Worm (Caenorhabditis elegans) whole organism, young adult: ENCODE measurements around the gene bris-1.
A peak's percentile ranks its signal among the peaks of the same experiment; 100 is the strongest.
"Not testable (repeated sequence)": the region's sequence is repeated elsewhere in the genome, so short reads cannot be mapped to it uniquely, and the experiment has no call there.

Source experiments
- B0019.2 ChIP-seq: fragments of 200-800 bp; sonication (Bioruptor generic); conservative IDR thresholded peaks from 2 replicates; pipeline ENCODE4 v1.3.6; 2022; ENCODE audit warnings: missing genetic modification reagents, missing genetic modification characterization, missing compliant biosample characterization
- C06A6.2 ChIP-seq: fragments of 200-800 bp; sonication (Bioruptor generic); conservative IDR thresholded peaks from 2 replicates; pipeline ENCODE4 v1.3.6; 2022; ENCODE audit warnings: missing genetic modification characterization, missing compliant biosample characterization
- F22D6.2 ChIP-seq: sonication (generic microtip); optimal IDR thresholded peaks from 2 replicates; lab custom pipeline; 2016; ENCODE audit warnings: mild to moderate bottlenecking, missing genetic modification characterization, missing compliant biosample characterization
- F39B2.1 ChIP-seq: fragments of 200-800 bp; sonication (Bioruptor generic); IDR thresholded peaks from 2 replicates; pipeline ENCODE4 v1.3.6; 2022; ENCODE audit warnings: missing genetic modification reagents, missing genetic modification characterization, missing compliant biosample characterization
- F57A8.1 ChIP-seq: fragments of 200-800 bp; sonication (Bioruptor generic); optimal IDR thresholded peaks from 2 replicates; lab custom pipeline; 2018; ENCODE audit warnings: mild to moderate bottlenecking, missing genetic modification characterization, moderate library complexity, missing compliant biosample characterization
- F57C9.4 ChIP-seq: sonication (generic microtip); optimal IDR thresholded peaks from 2 replicates; lab custom pipeline; 2017; ENCODE audit warnings: mild to moderate bottlenecking, missing genetic modification characterization, missing compliant biosample characterization
- Y53F4B.3 ChIP-seq: fragments of 200-800 bp; sonication (Bioruptor generic); IDR thresholded peaks from 2 replicates; pipeline ENCODE4 v1.3.6; 2022; ENCODE audit warnings: missing genetic modification reagents, missing genetic modification characterization, missing compliant biosample characterization
- Y53G8AR.9 ChIP-seq: fragments of 200-800 bp; sonication (Bioruptor generic); conservative IDR thresholded peaks from 2 replicates; pipeline ENCODE4 v1.3.6; 2022; ENCODE audit warnings: missing genetic modification reagents, missing genetic modification characterization, missing compliant biosample characterization
- Y79H2A.3 ChIP-seq: fragments of 200-800 bp; sonication (Bioruptor generic); conservative IDR thresholded peaks from 2 replicates; pipeline ENCODE4 v1.3.6; 2022; ENCODE audit warnings: missing genetic modification reagents, missing genetic modification characterization, missing compliant biosample characterization
- bed-2 ChIP-seq: fragments of 200-800 bp; sonication (Bioruptor generic); IDR thresholded peaks from 2 replicates; pipeline ENCODE4 v1.3.6; 2022; ENCODE audit warnings: missing genetic modification reagents, missing genetic modification characterization, missing compliant biosample characterization
- ceh-100 ChIP-seq: fragments of 200-800 bp; sonication (Bioruptor generic); IDR thresholded peaks from 2 replicates; pipeline ENCODE4 v1.3.6; 2022; ENCODE audit warnings: missing genetic modification reagents, missing genetic modification characterization, missing compliant biosample characterization
- hlh-12 ChIP-seq: sonication (generic microtip); optimal IDR thresholded peaks from 2 replicates; lab custom pipeline; 2016; ENCODE audit warnings: missing genetic modification characterization, missing compliant biosample characterization
- hlh-26 ChIP-seq: fragments of 200-800 bp; sonication (Bioruptor generic); conservative IDR thresholded peaks from 2 replicates; pipeline ENCODE4 v1.3.6; 2022; ENCODE audit warnings: missing genetic modification reagents, missing genetic modification characterization, missing compliant biosample characterization
- hmg-1.2 ChIP-seq: fragments of 200-800 bp; sonication (Bioruptor generic); IDR thresholded peaks from 2 replicates; pipeline ENCODE4 v1.3.6; 2022; ENCODE audit warnings: missing genetic modification reagents, missing genetic modification characterization, missing compliant biosample characterization
- let-607 ChIP-seq, 2 experiments: fragments of 200-800 bp in 1 of 2; sonication (Bioruptor generic) in 1 of 2; sonication (generic microtip) in 1 of 2; optimal IDR thresholded peaks; 2 replicates each; lab custom pipeline; 2016 to 2018; ENCODE audit warnings: mild to moderate bottlenecking in 2 of 2, missing compliant biosample characterization in 2 of 2, missing genetic modification characterization in 2 of 2, moderate library complexity in 2 of 2, missing genotype in 1 of 2
- madf-3 ChIP-seq: fragments of 200-800 bp; sonication (Bioruptor generic); IDR thresholded peaks from 2 replicates; pipeline ENCODE4 v1.3.6; 2022; ENCODE audit warnings: missing genetic modification reagents, missing genetic modification characterization, missing compliant biosample characterization
- mxl-1 ChIP-seq: sonication (generic microtip); optimal IDR thresholded peaks from 2 replicates; lab custom pipeline; 2016; ENCODE audit warnings: missing genetic modification characterization, missing compliant biosample characterization
- nfya-1 ChIP-seq: sonication (generic microtip); optimal IDR thresholded peaks from 2 replicates; lab custom pipeline; 2017; ENCODE audit warnings: antibody characterized with exemption, missing compliant biosample characterization, missing genetic modification characterization, borderline replicate concordance; ENCODE audit not compliant: insufficient read depth
- nhr-120 ChIP-seq: fragments of 200-800 bp; sonication (Bioruptor generic); IDR thresholded peaks from 2 replicates; pipeline ENCODE4 v1.3.6; 2022; ENCODE audit warnings: missing genetic modification characterization, missing compliant biosample characterization
- nhr-179 ChIP-seq: sonication (generic microtip); optimal IDR thresholded peaks from 2 replicates; lab custom pipeline; 2016; ENCODE audit warnings: mild to moderate bottlenecking, missing genetic modification characterization, missing compliant biosample characterization
- pbrm-1 ChIP-seq: fragments of 200-800 bp; sonication (Bioruptor generic); IDR thresholded peaks from 2 replicates; pipeline ENCODE4 v1.3.6; 2022; ENCODE audit warnings: missing genetic modification reagents, missing genetic modification characterization, missing compliant biosample characterization
- repo-1 ChIP-seq: sonication (generic microtip); optimal IDR thresholded peaks from 2 replicates; lab custom pipeline; 2017; ENCODE audit warnings: mild to moderate bottlenecking, missing genetic modification characterization, missing compliant biosample characterization
- rpc-1 ChIP-seq, 2 experiments: fragments of 150-350 bp in 1 of 2; sonication (generic microtip) in 1 of 2; optimal IDR thresholded peaks; 2 replicates each; lab custom pipeline; 2014 to 2018; ENCODE audit warnings: missing biosample characterization in 1 of 2, missing genetic modification characterization in 1 of 2, missing genetic modification reagents in 1 of 2, missing genotype in 1 of 2
- sdz-38 ChIP-seq: sonication (generic microtip); optimal IDR thresholded peaks from 2 replicates; lab custom pipeline; 2016; ENCODE audit warnings: missing genotype, missing genetic modification characterization, missing compliant biosample characterization
- snpc-1.3 ChIP-seq: sonication (generic microtip); optimal IDR thresholded peaks from 2 replicates; lab custom pipeline; 2017; ENCODE audit warnings: missing genetic modification characterization, mild to moderate bottlenecking, missing compliant biosample characterization, antibody characterized with exemption, moderate library complexity, missing genotype, missing genetic modification reagents; ENCODE audit not compliant: insufficient read depth
- snpc-4 ChIP-seq, 5 experiments: fragments of 150-350 bp in 1 of 5; sonication (generic microtip) in 4 of 5; optimal IDR thresholded peaks; 2 replicates each; lab custom pipeline; 2014 to 2018; ENCODE audit warnings: missing genetic modification characterization in 5 of 5, missing biosample characterization in 3 of 5, antibody characterized with exemption in 2 of 5, mild to moderate bottlenecking in 2 of 5, missing compliant biosample characterization in 2 of 5, missing genotype in 2 of 5, moderate library complexity in 2 of 5, missing genetic modification reagents in 1 of 5
- sptf-2 ChIP-seq: fragments of 200-800 bp; sonication (Bioruptor generic); optimal IDR thresholded peaks from 2 replicates; lab custom pipeline; 2018; ENCODE audit warnings: mild to moderate bottlenecking, missing genetic modification characterization, missing compliant biosample characterization
- tlf-1 ChIP-seq: fragments of 200-800 bp; sonication (Bioruptor generic); optimal IDR thresholded peaks from 2 replicates; lab custom pipeline; 2018; ENCODE audit warnings: mild to moderate bottlenecking, missing genetic modification characterization, missing compliant biosample characterization
- unc-130 ChIP-seq: sonication (generic microtip); optimal IDR thresholded peaks from 2 replicates; lab custom pipeline; 2016; ENCODE audit warnings: missing genetic modification reagents, missing genetic modification characterization, missing compliant biosample characterization
- unc-62 ChIP-seq: fragments of 150-350 bp; optimal IDR thresholded peaks from 2 replicates; lab custom pipeline; 2014; ENCODE audit warnings: missing biosample characterization, missing genetic modification reagents, missing genetic modification characterization
- ztf-3 ChIP-seq: fragments of 200-800 bp; sonication (Bioruptor generic); optimal IDR thresholded peaks from 2 replicates; lab custom pipeline; 2018; ENCODE audit warnings: mild to moderate bottlenecking, missing genetic modification characterization, missing compliant biosample characterization

bris-1 gene

ce11 chrIV:3794437-3794836 lies 24.7 kb downstream of the bris-1 start, which contains the start of gene K09B3.1:
Gene K09B3.1, plus strand, starts transcription at chrIV:3794737.
- no peak for TF ChIP-seq let-607 (tag; optimal IDR thresholded peaks at IDR 0.05; lab: Kevin White, UChicago)
- no peak for TF ChIP-seq F22D6.2 (tag; lab: Kevin White, UChicago)
- TF ChIP-seq pbrm-1 (GFP tag; lab: Robert Waterston, UW), result no peak
- TF ChIP-seq repo-1, result no peak
- no peak for TF ChIP-seq mxl-1
- no peak for TF ChIP-seq F39B2.1
- no peak for TF ChIP-seq madf-3
- TF ChIP-seq, all 124 proteins: peak for 0

- TF ChIP-seq unc-62 (GFP tag; lab: Kevin White, UChicago) (no peak), unc-130 (GFP tag; lab: Kevin White, UChicago) (no peak), repo-1 (no peak), F57A8.1 (GFP tag; lab: Kevin White, UChicago) (no peak)
Measured at ce11 chrIV:3783910-3784309, 35.2 kb downstream of the bris-1 start, which contains the start of gene glct-6. Gene glct-6, plus strand, starts transcription at chrIV:3784210.

ce11 chrIV:3781539-3781938 lies 37.6 kb downstream of the bris-1 start:
- no peak for TF ChIP-seq F39B2.1
- TF ChIP-seq F57C9.4, result no peak
- no peak for TF ChIP-seq bed-2 (GFP tag; lab: Robert Waterston, UW)
- no peak for TF ChIP-seq tlf-1 (GFP tag; lab: Kevin White, UChicago)
- TF ChIP-seq sdz-38 (tag; lab: Kevin White, UChicago), result no peak
- TF ChIP-seq Y79H2A.3 (GFP tag; lab: Robert Waterston, UW), result no peak
- no peak for TF ChIP-seq sptf-2 (GFP tag; lab: Kevin White, UChicago)

ce11 chrIV:3774160-3774559 lies 45.0 kb downstream of the bris-1 start:
- TF ChIP-seq hlh-12 (tag; lab: Kevin White, UChicago) (no peak), nhr-120 (GFP tag; lab: Robert Waterston, UW) (no peak), Y53F4B.3 (no peak), B0019.2 (no peak), C06A6.2 (GFP tag; lab: Robert Waterston, UW) (no peak), nhr-179 (tag; lab: Kevin White, UChicago) (no peak), nfya-1 (tag; lab: Kevin White, UChicago) (no peak), rpc-1 (optimal IDR thresholded peaks at IDR 0.05; lab: Kevin White, UChicago) (no peak), rpc-1 (tag; optimal IDR thresholded peaks at IDR 0.05; lab: Kevin White, UChicago) (no peak), ztf-3 (GFP tag; lab: Kevin White, UChicago) (no peak), madf-3 (no peak), snpc-1.3 (tag; lab: Kevin White, UChicago) (no peak), ceh-100 (GFP tag; lab: Robert Waterston, UW) (no peak), hlh-26 (GFP tag; lab: Robert Waterston, UW) (no peak), Y53G8AR.9 (GFP tag; lab: Robert Waterston, UW) (no peak)

- 0 out of 2 replicates have a peak, but pooled peaks have one; percentile 16 for TF ChIP-seq madf-3
- not testable (repeated sequence) for TF ChIP-seq snpc-4 (GFP tag; optimal IDR thresholded peaks at IDR 0.05; lab: Kevin White, UChicago)
- peak in 2 of 4 experiments; percentile 71 to 86 for TF ChIP-seq snpc-4 (tag; optimal IDR thresholded peaks at IDR 0.05; lab: Kevin White, UChicago)
- 0 out of 2 replicates have a peak, but pooled peaks have one; percentile 12 for TF ChIP-seq hmg-1.2 (GFP tag; lab: Robert Waterston, UW)
Measured at ce11 chrIV:3771182-3771581, 47.9 kb downstream of the bris-1 start.
